Worm (Caenorhabditis elegans): ENCODE measurements around the gene dim-1.

- no peak for TF ChIP-seq tra-4 (tag; optimal IDR thresholded peaks at IDR 0.05)
- no peak for TF ChIP-seq ceh-13 (GFP tag; optimal IDR thresholded peaks at IDR 0.05)
- no peak for TF ChIP-seq pes-1 (GFP tag; IDR thresholded peaks at IDR 0.05)
- no peak for TF ChIP-seq tbx-37 (GFP tag; conservative IDR thresholded peaks at IDR 0.05)
- no peak for TF ChIP-seq hmbx-1 (tag; optimal IDR thresholded peaks at IDR 0.05)
- no peak for TF ChIP-seq ama-1 (optimal IDR thresholded peaks at IDR 0.05)
- TF ChIP-seq aly-1 (tag; optimal IDR thresholded peaks at IDR 0.05): no peak
- TF ChIP-seq ceh-36 (tag; optimal IDR thresholded peaks at IDR 0.05): no peak
- TF ChIP-seq ets-7 (tag; optimal IDR thresholded peaks at IDR 0.05): no peak
- TF ChIP-seq flt-1 (GFP tag; IDR thresholded peaks at IDR 0.05): no peak
These were observed 3.5 kb downstream of the dim-1 start for ce11 chrX:8054478-8054877.

Data from whole organism, early embryonic.